Fruit fly (Drosophila melanogaster) whole organism, embryonic: ENCODE results near the gene prd1.

Experiments
- Atf3 ChIP-seq: fragments of 200-800 bp; sonication (Bioruptor generic); optimal IDR thresholded peaks from 3 replicates; lab custom pipeline; 2016; ENCODE audit warnings: missing biosample characterization, missing genetic modification characterization
- Bgb ChIP-seq: fragments of 200-800 bp; sonication (Bioruptor generic); IDR thresholded peaks from 2 replicates; pipeline ENCODE4 v1.3.6; 2022; ENCODE audit warnings: missing biosample characterization, missing genetic modification characterization; ENCODE audit not compliant: partially characterized antibody
- CG10267 ChIP-seq: fragments of 200-800 bp; sonication (Bioruptor generic); optimal IDR thresholded peaks from 2 replicates; lab custom pipeline; 2018; ENCODE audit warnings: missing biosample characterization, mild to moderate bottlenecking, missing genetic modification characterization, moderate library complexity
- CG10462 ChIP-seq: fragments of 200-800 bp; sonication (Bioruptor generic); optimal IDR thresholded peaks from 2 replicates; lab custom pipeline; 2016; ENCODE audit warnings: missing biosample characterization, missing genetic modification characterization
- CG11085 ChIP-seq: fragments of 200-800 bp; sonication (Bioruptor generic); IDR thresholded peaks from 2 replicates; pipeline ENCODE4 v1.3.6; 2022; ENCODE audit warnings: missing biosample characterization, missing genetic modification characterization
- CG11504 ChIP-seq: fragments of 200-800 bp; sonication (Bioruptor generic); optimal IDR thresholded peaks from 3 replicates; lab custom pipeline; 2019; ENCODE audit warnings: missing biosample characterization, mild to moderate bottlenecking, missing genetic modification characterization, moderate library complexity
- CG2202 ChIP-seq: fragments of 200-800 bp; sonication (Bioruptor generic); optimal IDR thresholded peaks from 2 replicates; lab custom pipeline; 2018; ENCODE audit warnings: missing biosample characterization, mild to moderate bottlenecking, missing genetic modification characterization
- CG32532 ChIP-seq: fragments of 200-800 bp; sonication (Bioruptor generic); IDR thresholded peaks from 2 replicates; pipeline ENCODE4 v1.3.6; 2022; ENCODE audit warnings: missing biosample characterization, missing genetic modification characterization
- CG5180 ChIP-seq: fragments of 200-800 bp; sonication (Bioruptor generic); optimal IDR thresholded peaks from 3 replicates; lab custom pipeline; 2017; ENCODE audit warnings: missing biosample characterization, missing genetic modification characterization, mild to moderate bottlenecking, moderate library complexity, missing genetic modification reagents
- CG6654 ChIP-seq: fragments of 200-800 bp; sonication (Bioruptor generic); optimal IDR thresholded peaks from 2 replicates; lab custom pipeline; 2017; ENCODE audit warnings: missing biosample characterization, mild to moderate bottlenecking, missing genetic modification characterization
- CG6689 ChIP-seq: fragments of 200-800 bp; sonication (Bioruptor generic); IDR thresholded peaks from 2 replicates; pipeline ENCODE4 v1.3.6; 2022; ENCODE audit warnings: missing biosample characterization, missing genetic modification characterization
- CG7786 ChIP-seq: fragments of 200-800 bp; sonication (Bioruptor generic); optimal IDR thresholded peaks from 2 replicates; lab custom pipeline; 2016; ENCODE audit warnings: missing biosample characterization, missing genetic modification characterization
- CG8290 ChIP-seq, 3 experiments: fragments of 200-800 bp; sonication (Bioruptor generic); optimal IDR thresholded peaks; 2 replicates each; lab custom pipeline; 2016 to 2019; ENCODE audit warnings: missing biosample characterization in 3 of 3, missing genetic modification characterization in 3 of 3, mild to moderate bottlenecking in 2 of 3, moderate library complexity in 1 of 3
- CG8944 ChIP-seq: fragments of 200-800 bp; sonication (Bioruptor generic); optimal IDR thresholded peaks from 3 replicates; lab custom pipeline; 2016; ENCODE audit warnings: missing biosample characterization, missing genetic modification characterization
- CG9437 ChIP-seq: fragments of 200-800 bp; sonication (Bioruptor generic); optimal IDR thresholded peaks from 2 replicates; lab custom pipeline; 2018; ENCODE audit warnings: missing biosample characterization, mild to moderate bottlenecking, missing genetic modification characterization
- CG9797 ChIP-seq: fragments of 200-800 bp; sonication (Bioruptor generic); optimal IDR thresholded peaks from 3 replicates; lab custom pipeline; 2018; ENCODE audit warnings: missing biosample characterization, mild to moderate bottlenecking, missing genetic modification characterization
- Dfd ChIP-seq, 2 experiments: fragments of >200 bp; optimal IDR thresholded peaks; 2 replicates each; lab custom pipeline; 2017; ENCODE audit warnings: missing biosample characterization in 2 of 2, missing genetic modification characterization in 2 of 2
- E2f1 ChIP-seq: fragments of 200-800 bp; sonication (Bioruptor generic); IDR thresholded peaks from 2 replicates; pipeline ENCODE4 v1.3.6; 2022; ENCODE audit warnings: missing biosample characterization, missing genetic modification characterization
- HLHmδ ChIP-seq: fragments of 200-800 bp; sonication (Bioruptor generic); optimal IDR thresholded peaks from 2 replicates; lab custom pipeline; 2018; ENCODE audit warnings: missing biosample characterization, mild to moderate bottlenecking, missing genetic modification characterization, moderate library complexity
- Hr3 ChIP-seq: fragments of 200-800 bp; sonication (Bioruptor generic); optimal IDR thresholded peaks from 3 replicates; lab custom pipeline; 2016; ENCODE audit warnings: missing biosample characterization, missing genetic modification characterization
- Mes4 ChIP-seq: fragments of 200-800 bp; sonication (Bioruptor generic); optimal IDR thresholded peaks from 2 replicates; lab custom pipeline; 2016; ENCODE audit warnings: missing biosample characterization, missing genetic modification characterization
- Nf-YA ChIP-seq: fragments of 200-800 bp; sonication (Bioruptor generic); IDR thresholded peaks from 2 replicates; pipeline ENCODE4 v1.3.6; 2022; ENCODE audit warnings: missing biosample characterization, missing genetic modification characterization
- Oli ChIP-seq: fragments of 200-800 bp; sonication (Bioruptor generic); optimal IDR thresholded peaks from 2 replicates; lab custom pipeline; 2018; ENCODE audit warnings: missing biosample characterization, mild to moderate bottlenecking, missing genetic modification characterization, moderate library complexity
- Sry-δ ChIP-seq: fragments of 200-800 bp; sonication (Bioruptor generic); optimal IDR thresholded peaks from 2 replicates; lab custom pipeline; 2016; ENCODE audit warnings: missing biosample characterization, missing genetic modification characterization
- ase ChIP-seq: fragments of 200-800 bp; sonication (Bioruptor generic); IDR thresholded peaks from 3 replicates; pipeline ENCODE4 v1.3.6; 2022; ENCODE audit warnings: missing biosample characterization, missing genetic modification characterization
- cad ChIP-seq: fragments of >200 bp; optimal IDR thresholded peaks from 2 replicates; lab custom pipeline; 2017; ENCODE audit warnings: missing biosample characterization, missing genetic modification characterization
- da ChIP-seq: fragments of 200-800 bp; sonication (Bioruptor generic); optimal IDR thresholded peaks from 2 replicates; lab custom pipeline; 2016; ENCODE audit warnings: missing biosample characterization, missing genetic modification characterization
- dimm ChIP-seq: fragments of 200-800 bp; sonication (Bioruptor generic); IDR thresholded peaks from 2 replicates; pipeline ENCODE4 v1.3.6; 2022; ENCODE audit warnings: missing biosample characterization, missing genetic modification characterization
- esg ChIP-seq: fragments of 200-800 bp; sonication (Bioruptor generic); conservative IDR thresholded peaks from 2 replicates; pipeline ENCODE4 v1.3.6; 2022; ENCODE audit warnings: missing biosample characterization, missing genetic modification characterization
- knrl ChIP-seq: fragments of 200-800 bp; sonication (Bioruptor generic); IDR thresholded peaks from 3 replicates; pipeline ENCODE4 v1.3.6; 2022; ENCODE audit warnings: missing biosample characterization, missing genetic modification characterization; ENCODE audit not compliant: partially characterized antibody
- lab ChIP-seq: fragments of 200-800 bp; sonication (Bioruptor generic); optimal IDR thresholded peaks from 3 replicates; lab custom pipeline; 2017; ENCODE audit warnings: missing biosample characterization, missing genetic modification characterization, mild to moderate bottlenecking, moderate library complexity, missing genetic modification reagents
- mirr ChIP-seq: fragments of 200-800 bp; sonication (Bioruptor generic); optimal IDR thresholded peaks from 3 replicates; lab custom pipeline; 2018; ENCODE audit warnings: missing biosample characterization, mild to moderate bottlenecking, missing genetic modification characterization
- mld ChIP-seq: fragments of 200-800 bp; sonication (Bioruptor generic); IDR thresholded peaks from 3 replicates; pipeline ENCODE4 v1.3.6; 2022; ENCODE audit warnings: missing biosample characterization, missing genetic modification characterization; ENCODE audit not compliant: partially characterized antibody
- onecut ChIP-seq: fragments of 200-800 bp; sonication (Bioruptor generic); IDR thresholded peaks from 2 replicates; pipeline ENCODE4 v1.3.6; 2022; ENCODE audit warnings: missing biosample characterization, missing genetic modification characterization
- otp ChIP-seq: fragments of 200-800 bp; sonication (Bioruptor generic); IDR thresholded peaks from 3 replicates; pipeline ENCODE4, ENCODE4 v1.3.6; 2022; ENCODE audit warnings: missing biosample characterization, missing genetic modification characterization
- repo ChIP-seq: fragments of 200-800 bp; sonication (Bioruptor generic); optimal IDR thresholded peaks from 2 replicates; lab custom pipeline; 2016; ENCODE audit warnings: missing biosample characterization, missing genetic modification characterization
- run ChIP-seq: fragments of 200-800 bp; sonication (Bioruptor generic); optimal IDR thresholded peaks from 3 replicates; lab custom pipeline; 2018; ENCODE audit warnings: missing biosample characterization, mild to moderate bottlenecking, missing genetic modification characterization
- slbo ChIP-seq: fragments of 200-800 bp; sonication (Bioruptor generic); IDR thresholded peaks from 2 replicates; pipeline ENCODE4 v1.3.6; 2022; ENCODE audit warnings: missing biosample characterization, missing genetic modification characterization
- slou ChIP-seq: fragments of 200-800 bp; sonication (Bioruptor generic); optimal IDR thresholded peaks from 3 replicates; lab custom pipeline; 2016; ENCODE audit warnings: missing biosample characterization, missing genetic modification characterization
- stc ChIP-seq: fragments of 200-800 bp; sonication (Bioruptor generic); IDR thresholded peaks from 2 replicates; pipeline ENCODE4 v1.3.6; 2022; ENCODE audit warnings: missing biosample characterization, missing genetic modification characterization
- toy ChIP-seq: fragments of 200-800 bp; sonication (Bioruptor generic); IDR thresholded peaks from 2 replicates; pipeline ENCODE4 v1.3.6; 2022; ENCODE audit warnings: missing biosample characterization, missing genetic modification characterization
- vnd ChIP-seq: fragments of 200-800 bp; sonication (Bioruptor generic); IDR thresholded peaks from 3 replicates; pipeline ENCODE4 v1.3.6; 2022; ENCODE audit warnings: missing biosample characterization, missing genetic modification characterization; ENCODE audit not compliant: partially characterized antibody
- wdn ChIP-seq: fragments of 200-800 bp; sonication (Bioruptor generic); IDR thresholded peaks from 2 replicates; pipeline ENCODE4 v1.3.6; 2022; ENCODE audit warnings: missing biosample characterization, missing genetic modification characterization

prd1 gene

dm6 chr3R:11822266-11822665, 35.5 kb upstream of the prd1 start, which contains the start of gene Kyat (continued):
- TF ChIP-seq CG10462 (GFP tag; lab: Kevin White, UChicago) (no peak), Sry-δ (GFP tag; lab: Kevin White, UChicago) (peak; percentile 87), slou (GFP tag; lab: Kevin White, UChicago) (no peak), CG6689 (GFP tag; lab: Robert Waterston, UW) (no peak), CG32532 (no peak), Bgb (peak; percentile 99), run (tag; lab: Kevin White, UChicago) (no peak), vnd (GFP tag; lab: Robert Waterston, UW) (peak; percentile 96), Atf3 (no peak), E2f1 (GFP tag; lab: Robert Waterston, UW) (no peak), toy (GFP tag; lab: Robert Waterston, UW) (no peak), CG11085 (GFP tag; lab: Robert Waterston, UW) (no peak), CG7786 (GFP tag; lab: Kevin White, UChicago) (no peak), CG8944 (no peak), CG6654 (GFP tag; lab: Kevin White, UChicago) (no peak), CG11504 (tag; lab: Kevin White, UChicago) (no peak), Mes4 (GFP tag; lab: Kevin White, UChicago) (no peak), Oli (no peak), esg (GFP tag; lab: Robert Waterston, UW) (no peak), da (GFP tag; lab: Kevin White, UChicago) (no peak), knrl (GFP tag; lab: Robert Waterston, UW) (peak; percentile 95), otp (no peak), ase (GFP tag; lab: Robert Waterston, UW) (no peak), Nf-YA (GFP tag; lab: Robert Waterston, UW) (no peak), wdn (no peak), slbo (GFP tag; lab: Robert Waterston, UW) (no peak), CG8290 (GFP tag; optimal IDR thresholded peaks at IDR 0.05; lab: Kevin White, UChicago) (no peak), CG8290 (tag; optimal IDR thresholded peaks at IDR 0.05; lab: Kevin White, UChicago) (no peak), Hr3 (GFP tag; lab: Kevin White, UChicago) (peak; percentile 55), cad (GFP tag; lab: Kevin White, UChicago) (no peak), lab (no peak), CG9437 (no peak), CG9797 (GFP tag; lab: Kevin White, UChicago) (no peak), Dfd (GFP tag; optimal IDR thresholded peaks at IDR 0.05; lab: Kevin White, UChicago) (no peak), stc (GFP tag; lab: Robert Waterston, UW) (no peak), dimm (GFP tag; lab: Robert Waterston, UW) (no peak), CG2202 (no peak), CG10267 (tag; lab: Kevin White, UChicago) (peak; percentile 80), mld (GFP tag; lab: Robert Waterston, UW) (peak; percentile 94), onecut (GFP tag; lab: Robert Waterston, UW) (no peak), mirr (GFP tag; lab: Kevin White, UChicago) (no peak), HLHmδ (GFP tag; lab: Kevin White, UChicago) (no peak), CG5180 (GFP tag; lab: Kevin White, UChicago) (no peak), repo (GFP tag; lab: Kevin White, UChicago) (no peak)
